Worm (Caenorhabditis elegans): ENCODE data around the gene F38B7.11.

ce11 chrV:11543564-11543963, 3.3 kb upstream of the F38B7.11 start, which contains the start of gene F38B7.2:
- TF ChIP-seq ama-1 (optimal IDR thresholded peaks at IDR 0.05): no peak
- no peak for TF ChIP-seq dve-1 (tag; optimal IDR thresholded peaks at IDR 0.05)
- TF ChIP-seq nfya-1 (tag; optimal IDR thresholded peaks at IDR 0.05): no peak
- no peak for TF ChIP-seq K09A11.1 (tag; optimal IDR thresholded peaks at IDR 0.05; ENCODE audit: insufficient read depth)

Measured in whole organism, late embryonic.